Worm (Caenorhabditis elegans): ENCODE measurements around the gene gly-4.

The gly-4 gene

DNA sequence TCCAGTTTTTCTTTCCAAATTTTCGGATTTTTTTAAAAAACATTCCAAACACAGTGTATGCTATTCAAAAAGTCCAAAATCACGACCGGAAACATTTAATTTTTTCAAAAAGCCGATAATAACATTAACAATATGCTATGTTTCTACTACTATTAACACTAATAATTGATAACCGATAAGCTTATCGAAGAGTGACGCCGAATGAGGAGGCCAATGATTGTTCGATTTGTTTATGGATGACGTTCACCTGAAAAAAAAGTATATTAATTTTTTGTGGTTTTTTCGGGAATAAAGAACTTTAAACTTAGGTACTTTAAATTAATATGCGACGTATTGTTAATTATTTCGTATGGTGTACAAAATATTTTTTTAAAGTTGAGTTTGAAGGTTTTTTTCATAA, 2.8 kb upstream of the gly-4 start:
- TF ChIP-seq set-16 (GFP tag; IDR thresholded peaks at IDR 0.05) = no peak
- TF ChIP-seq daf-16 (GFP tag; optimal IDR thresholded peaks at IDR 0.05) = no peak
- peak; percentile 47 for TF ChIP-seq daf-16 (tag; optimal IDR thresholded peaks at IDR 0.05)
- TF ChIP-seq pqm-1 (tag; optimal IDR thresholded peaks at IDR 0.05) = peak; percentile 62
- 0 out of 2 replicates have a peak, but pooled peaks have one; percentile 5 for TF ChIP-seq dmd-6 (GFP tag; IDR thresholded peaks at IDR 0.05)

DNA sequence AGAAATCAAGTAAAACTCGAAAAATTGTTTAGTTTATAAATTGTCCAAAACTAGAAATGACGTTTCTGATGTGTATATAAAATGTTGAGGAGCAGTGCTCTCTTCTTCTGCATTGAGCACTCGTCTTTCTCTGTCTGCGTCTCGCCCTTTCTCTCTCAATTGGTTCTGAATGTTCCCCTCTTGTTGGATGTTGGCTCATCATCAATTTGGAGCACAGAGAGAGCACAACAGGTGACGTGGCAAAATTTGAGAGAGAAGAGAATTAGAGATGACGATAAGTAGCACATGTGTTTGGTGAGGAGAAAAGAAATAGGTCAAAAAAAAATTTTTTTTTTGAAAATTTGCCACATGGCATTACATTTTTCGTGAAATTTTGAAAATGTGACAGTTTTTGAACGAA, 2.4 kb upstream of the gly-4 start:
- TF ChIP-seq unc-39 (tag; optimal IDR thresholded peaks at IDR 0.05) (no peak), lin-38 (GFP tag; IDR thresholded peaks at IDR 0.05) (no peak), lin-1 (GFP tag; IDR thresholded peaks at IDR 0.05) (no peak), daf-19 (GFP tag; conservative IDR thresholded peaks at IDR 0.05) (no peak), unc-130 (GFP tag; optimal IDR thresholded peaks at IDR 0.05) (no peak), F26F4.8 (GFP tag; conservative IDR thresholded peaks at IDR 0.05) (no peak), vab-7 (GFP tag; IDR thresholded peaks at IDR 0.05) (no peak), dve-1 (tag; optimal IDR thresholded peaks at IDR 0.05; ENCODE audit: insufficient read depth) (peak; percentile 17), saeg-2 (GFP tag; IDR thresholded peaks at IDR 0.05) (no peak), hlh-30 (tag; optimal IDR thresholded peaks at IDR 0.05; ENCODE audit: insufficient read depth) (peak; percentile 74), mdl-1 (tag; optimal IDR thresholded peaks at IDR 0.05) (peak in 1 of 2 experiments; percentile 53), pha-4 (GFP tag; IDR thresholded peaks at IDR 0.05) (no peak), pha-4 (tag; optimal IDR thresholded peaks at IDR 0.05) (peak; percentile 25), unc-62 (GFP tag; optimal IDR thresholded peaks at IDR 0.05 in 1 of 2) (peak in 1 of 2 experiments; percentile 52), unc-62 (tag; optimal IDR thresholded peaks at IDR 0.05) (no peak), egl-27 (tag; optimal IDR thresholded peaks at IDR 0.05) (no peak), fos-1 (tag; optimal IDR thresholded peaks at IDR 0.05) (no peak), php-3 (GFP tag; IDR thresholded peaks at IDR 0.05) (no peak), ces-1 (GFP tag; optimal IDR thresholded peaks at IDR 0.05) (no peak), D1046.2 (GFP tag; IDR thresholded peaks at IDR 0.05) (no peak), tra-1 (GFP tag; IDR thresholded peaks at IDR 0.05) (no peak), ceh-44 (GFP tag; IDR thresholded peaks at IDR 0.05) (no peak), lin-15B (tag; optimal IDR thresholded peaks at IDR 0.05) (no peak), ama-1 (optimal IDR thresholded peaks at IDR 0.05) (no peak), madf-5 (GFP tag; IDR thresholded peaks at IDR 0.05) (no peak), aha-1 (tag) (no peak), zip-2 (tag; optimal IDR thresholded peaks at IDR 0.05) (no peak), nhr-48 (tag; optimal IDR thresholded peaks at IDR 0.05) (no peak), ctbp-1 (GFP tag; IDR thresholded peaks at IDR 0.05) (0 out of 2 replicates have a peak, but pooled peaks have one; percentile 40), spr-3 (GFP tag; optimal IDR thresholded peaks at IDR 0.05) (no peak), snpc-4 (tag; optimal IDR thresholded peaks at IDR 0.05) (no peak), nhr-237 (tag; optimal IDR thresholded peaks at IDR 0.05) (no peak), ztf-11 (tag; optimal IDR thresholded peaks at IDR 0.05) (no peak), jun-1 (tag; optimal IDR thresholded peaks at IDR 0.05) (no peak), F37D6.2 (tag; optimal IDR thresholded peaks at IDR 0.05) (peak; percentile 12), lim-7 (GFP tag; IDR thresholded peaks at IDR 0.05) (no peak), hlh-11 (tag; optimal IDR thresholded peaks at IDR 0.05) (peak; percentile 38), nhr-102 (tag; optimal IDR thresholded peaks at IDR 0.05) (no peak), nhr-25 (tag; optimal IDR thresholded peaks at IDR 0.05; ENCODE audit: borderline replicate concordance, insufficient read depth) (no peak), aly-2 (tag; optimal IDR thresholded peaks at IDR 0.05) (no peak), lin-29 (GFP tag; IDR thresholded peaks at IDR 0.05) (no peak), daf-8 (GFP tag; IDR thresholded peaks at IDR 0.05) (no peak), Y105C5A.15 (GFP tag; IDR thresholded peaks at IDR 0.05) (no peak), nhr-10 (tag; optimal IDR thresholded peaks at IDR 0.05) (no peak), mdt-29 (GFP tag; IDR thresholded peaks at IDR 0.05) (0 out of 2 replicates have a peak, but pooled peaks have one; percentile 11), cey-2 (tag; optimal IDR thresholded peaks at IDR 0.05; ENCODE audit: borderline replicate concordance, insufficient read depth) (no peak)
